Worm (Caenorhabditis elegans) whole organism, early embryonic: ENCODE data around the gene H39E23.3.

Experiments used
- ama-1 ChIP-seq: fragments of 150-350 bp; optimal IDR thresholded peaks from 2 replicates; lab custom pipeline; 2014
- flt-1 ChIP-seq: fragments of 200-800 bp; sonication (Bioruptor generic); IDR thresholded peaks from 2 replicates; pipeline ENCODE4 v1.3.6; 2022; ENCODE audit warnings: missing genetic modification characterization, missing compliant biosample characterization
- hmg-4 ChIP-seq: fragments of 200-800 bp; sonication (Bioruptor generic); optimal IDR thresholded peaks from 2 replicates; lab custom pipeline; 2018; ENCODE audit warnings: mild to moderate bottlenecking, missing genetic modification characterization, missing compliant biosample characterization
- pes-1 ChIP-seq: fragments of 200-800 bp; sonication (Bioruptor generic); IDR thresholded peaks from 2 replicates; pipeline ENCODE4 v1.3.6; 2022; ENCODE audit warnings: missing genetic modification reagents, missing genetic modification characterization, missing compliant biosample characterization
- scrt-1 ChIP-seq: fragments of 200-800 bp; sonication (Bioruptor generic); IDR thresholded peaks from 2 replicates; pipeline ENCODE4 v1.3.6; 2022; ENCODE audit warnings: missing genetic modification characterization, missing compliant biosample characterization
- tbx-37 ChIP-seq: fragments of 200-800 bp; sonication (Bioruptor generic); conservative IDR thresholded peaks from 2 replicates; pipeline ENCODE4 v1.3.6; 2022; ENCODE audit warnings: missing genetic modification reagents, missing genetic modification characterization, missing compliant biosample characterization
- tra-4 ChIP-seq: sonication (generic microtip); optimal IDR thresholded peaks from 2 replicates; lab custom pipeline; 2017; ENCODE audit warnings: missing genetic modification characterization, missing compliant biosample characterization

ce11 chrV:14094546-14094945 is 13.1 kb upstream of the H39E23.3 start:
- no peak for TF ChIP-seq ama-1
- TF ChIP-seq scrt-1 (GFP tag; lab: Robert Waterston, UW): no peak
- TF ChIP-seq pes-1 (GFP tag; lab: Robert Waterston, UW): no peak
- TF ChIP-seq hmg-4: no peak
- no peak for TF ChIP-seq flt-1 (GFP tag; lab: Robert Waterston, UW)
- no peak for TF ChIP-seq tbx-37 (GFP tag; lab: Robert Waterston, UW)
- no peak for TF ChIP-seq tra-4 (tag; lab: Kevin White, UChicago)
